Worm (Caenorhabditis elegans) whole organism, late embryonic: Measurements from ENCODE around the gene Y45G5AM.5.

Experiments
- C08G9.2 ChIP-seq: sonication (generic microtip); optimal IDR thresholded peaks from 2 replicates; lab custom pipeline; 2016; ENCODE audit warnings: mild to moderate bottlenecking, missing genetic modification characterization, moderate library complexity, missing compliant biosample characterization
- C38D4.7 ChIP-seq: fragments of 200-800 bp; sonication (Bioruptor generic); optimal IDR thresholded peaks from 2 replicates; lab custom pipeline; 2018; ENCODE audit warnings: mild to moderate bottlenecking, missing genetic modification characterization, moderate library complexity, missing compliant biosample characterization
- K09A11.1 ChIP-seq: sonication (generic microtip); optimal IDR thresholded peaks from 2 replicates; lab custom pipeline; 2017; ENCODE audit warnings: antibody characterized with exemption, mild to moderate bottlenecking, missing genetic modification characterization, missing compliant biosample characterization; ENCODE audit not compliant: insufficient read depth
- Y22D7AL.16 ChIP-seq: sonication (generic microtip); optimal IDR thresholded peaks from 2 replicates; lab custom pipeline; 2016; ENCODE audit warnings: missing genetic modification characterization, missing compliant biosample characterization
- ama-1 ChIP-seq: fragments of 150-350 bp; optimal IDR thresholded peaks from 2 replicates; lab custom pipeline; 2014
- ceh-19 ChIP-seq: fragments of 200-800 bp; sonication (Bioruptor generic); optimal IDR thresholded peaks from 2 replicates; lab custom pipeline; 2018; ENCODE audit warnings: mild to moderate bottlenecking, missing genetic modification characterization, missing compliant biosample characterization
- ceh-30 ChIP-seq: fragments of 150-350 bp; optimal IDR thresholded peaks from 2 replicates; lab custom pipeline; 2014; ENCODE audit warnings: missing biosample characterization, missing genetic modification characterization
- ceh-34 ChIP-seq: sonication (generic microtip); optimal IDR thresholded peaks from 2 replicates; lab custom pipeline; 2016; ENCODE audit warnings: mild to moderate bottlenecking, missing genetic modification characterization, missing compliant biosample characterization
- ceh-45 ChIP-seq: fragments of 200-800 bp; sonication (Bioruptor generic); IDR thresholded peaks from 2 replicates; pipeline ENCODE4 v1.3.6; 2022; ENCODE audit warnings: missing genetic modification reagents, missing genetic modification characterization, missing compliant biosample characterization
- ceh-9 ChIP-seq: sonication (generic microtip); optimal IDR thresholded peaks from 2 replicates; lab custom pipeline; 2016; ENCODE audit warnings: mild to moderate bottlenecking, missing genetic modification characterization, inconsistent platforms, missing compliant biosample characterization
- che-1 ChIP-seq: sonication (generic microtip); optimal IDR thresholded peaks from 2 replicates; lab custom pipeline; 2016; ENCODE audit warnings: mild to moderate bottlenecking, missing genetic modification characterization, missing compliant biosample characterization
- dve-1 ChIP-seq: sonication (generic microtip); optimal IDR thresholded peaks from 2 replicates; lab custom pipeline; 2017; ENCODE audit warnings: antibody characterized with exemption, mild to moderate bottlenecking, missing genetic modification characterization, missing compliant biosample characterization
- elt-2 ChIP-seq: sonication (generic microtip); optimal IDR thresholded peaks from 2 replicates; lab custom pipeline; 2016; ENCODE audit warnings: missing genetic modification reagents, missing genetic modification characterization, missing compliant biosample characterization
- ets-4 ChIP-seq: sonication (generic microtip); optimal IDR thresholded peaks from 2 replicates; lab custom pipeline; 2016; ENCODE audit warnings: missing genetic modification characterization, missing compliant biosample characterization
- eyg-1 ChIP-seq: sonication (generic microtip); optimal IDR thresholded peaks from 2 replicates; lab custom pipeline; 2016; ENCODE audit warnings: missing genotype, missing genetic modification characterization, missing compliant biosample characterization
- fax-1 ChIP-seq: sonication (generic microtip); optimal IDR thresholded peaks from 2 replicates; lab custom pipeline; 2016; ENCODE audit warnings: missing genotype, missing genetic modification characterization, missing compliant biosample characterization
- fkh-10 ChIP-seq: fragments of 150-350 bp; optimal IDR thresholded peaks from 2 replicates; lab custom pipeline; 2014; ENCODE audit warnings: missing biosample characterization, missing genetic modification reagents, missing genetic modification characterization
- hlh-15 ChIP-seq: sonication (generic microtip); optimal IDR thresholded peaks from 2 replicates; lab custom pipeline; 2016; ENCODE audit warnings: missing genetic modification characterization, missing compliant biosample characterization
- hlh-30 ChIP-seq: sonication (generic microtip); optimal IDR thresholded peaks from 2 replicates; lab custom pipeline; 2017; ENCODE audit warnings: antibody characterized with exemption, missing genetic modification characterization, missing compliant biosample characterization; ENCODE audit not compliant: insufficient read depth
- lim-6 ChIP-seq: sonication (generic microtip); optimal IDR thresholded peaks from 2 replicates; lab custom pipeline; 2016; ENCODE audit warnings: missing genetic modification characterization, missing compliant biosample characterization
- madf-2 ChIP-seq: sonication (generic microtip); optimal IDR thresholded peaks from 2 replicates; lab custom pipeline; 2017; ENCODE audit warnings: missing genetic modification characterization, missing compliant biosample characterization
- nhr-11 ChIP-seq: fragments of 150-350 bp; optimal IDR thresholded peaks from 2 replicates; lab custom pipeline; 2014; ENCODE audit warnings: missing biosample characterization, missing genetic modification characterization
- nhr-232 ChIP-seq: sonication (generic microtip); optimal IDR thresholded peaks from 2 replicates; lab custom pipeline; 2016; ENCODE audit warnings: missing genetic modification characterization, missing compliant biosample characterization
- npax-4 ChIP-seq: sonication (generic microtip); optimal IDR thresholded peaks from 2 replicates; lab custom pipeline; 2016; ENCODE audit warnings: missing genetic modification characterization, missing compliant biosample characterization
- odd-2 ChIP-seq: sonication (generic microtip); optimal IDR thresholded peaks from 2 replicates; lab custom pipeline; 2017; ENCODE audit warnings: antibody characterized with exemption, mild to moderate bottlenecking, missing genetic modification characterization, missing compliant biosample characterization
- pag-3 ChIP-seq: sonication (generic microtip); optimal IDR thresholded peaks from 2 replicates; lab custom pipeline; 2016; ENCODE audit warnings: missing compliant biosample characterization, missing genetic modification characterization, borderline replicate concordance
- pat-9 ChIP-seq: fragments of 200-800 bp; sonication (Bioruptor generic); optimal IDR thresholded peaks from 2 replicates; lab custom pipeline; 2018; ENCODE audit warnings: mild to moderate bottlenecking, missing genetic modification characterization, moderate library complexity, missing compliant biosample characterization
- pax-1 ChIP-seq: fragments of 150-350 bp; optimal IDR thresholded peaks from 2 replicates; lab custom pipeline; 2014; ENCODE audit warnings: missing biosample characterization, missing genetic modification characterization
- pros-1 ChIP-seq: fragments of 150-350 bp; optimal IDR thresholded peaks from 2 replicates; lab custom pipeline; 2014; ENCODE audit warnings: missing biosample characterization, missing genetic modification reagents, missing genetic modification characterization
- ref-2 ChIP-seq: sonication (generic microtip); optimal IDR thresholded peaks from 2 replicates; lab custom pipeline; 2016; ENCODE audit warnings: missing genetic modification characterization, missing compliant biosample characterization
- sdc-2 ChIP-seq: sonication (generic microtip); optimal IDR thresholded peaks from 2 replicates; lab custom pipeline; 2016; ENCODE audit warnings: missing genotype, missing genetic modification characterization, missing compliant biosample characterization
- tbx-7 ChIP-seq: sonication (generic microtip); optimal IDR thresholded peaks from 2 replicates; lab custom pipeline; 2016; ENCODE audit warnings: missing genotype, missing genetic modification characterization, missing compliant biosample characterization
- unc-42 ChIP-seq: sonication (generic microtip); optimal IDR thresholded peaks from 2 replicates; lab custom pipeline; 2016; ENCODE audit warnings: missing genotype, missing genetic modification characterization, missing compliant biosample characterization
- unc-86 ChIP-seq: sonication (generic microtip); optimal IDR thresholded peaks from 2 replicates; lab custom pipeline; 2016; ENCODE audit warnings: missing genetic modification characterization, missing compliant biosample characterization
- ztf-16 ChIP-seq: sonication (generic microtip); optimal IDR thresholded peaks from 2 replicates; lab custom pipeline; 2017; ENCODE audit warnings: missing genetic modification characterization, missing compliant biosample characterization

Gene Y45G5AM.5

ce11 chrV:4182546-4182945, 22.4 kb downstream of the Y45G5AM.5 start:
- TF ChIP-seq ztf-16 (no peak), ets-4 (tag; lab: Kevin White, UChicago) (no peak), ceh-45 (no peak), ceh-9 (tag; lab: Kevin White, UChicago) (no peak), ceh-34 (tag; lab: Kevin White, UChicago) (no peak), tbx-7 (no peak)

- no peak for TF ChIP-seq ceh-19 (GFP tag; lab: Kevin White, UChicago)
- peak; percentile 60 for TF ChIP-seq elt-2 (tag; lab: Kevin White, UChicago)
- TF ChIP-seq, all 69 proteins: peak for 1
Measured at ce11 chrV:4185885-4186284, 25.7 kb downstream of the Y45G5AM.5 start.

ce11 chrV:4186453-4187143, 26.4 kb downstream of the Y45G5AM.5 start:
- TF ChIP-seq pat-9 (tag; lab: Kevin White, UChicago) (no peak), elt-2 (tag; lab: Kevin White, UChicago) (peak; percentile 6), madf-2 (no peak)

- TF ChIP-seq hlh-30 (tag; lab: Kevin White, UChicago) (peak; percentile 22), Y22D7AL.16 (tag; lab: Kevin White, UChicago) (no peak)
Measured at ce11 chrV:4187144-4187485, 26.9 kb downstream of the Y45G5AM.5 start, which contains the start of gene nhr-114. nhr-114 (plus strand) TSS chrV:4187202.

ce11 chrV:4189618-4190017, 29.4 kb downstream of the Y45G5AM.5 start:
- TF ChIP-seq hlh-15 (tag; lab: Kevin White, UChicago) (no peak), C08G9.2 (no peak), unc-86 (tag; lab: Kevin White, UChicago) (no peak), npax-4 (tag; lab: Kevin White, UChicago) (no peak), sdc-2 (tag; lab: Kevin White, UChicago) (no peak), pros-1 (tag; lab: Kevin White, UChicago) (no peak), pax-1 (tag; lab: Kevin White, UChicago) (no peak), ceh-30 (tag; lab: Kevin White, UChicago) (no peak), C38D4.7 (GFP tag; lab: Kevin White, UChicago) (no peak)

- no peak for TF ChIP-seq che-1 (tag; lab: Kevin White, UChicago)
- TF ChIP-seq nhr-232: no peak
- no peak for TF ChIP-seq ref-2 (tag; lab: Kevin White, UChicago)
- no peak for TF ChIP-seq hlh-30 (tag; lab: Kevin White, UChicago)
- no peak for TF ChIP-seq lim-6 (tag; lab: Kevin White, UChicago)
- TF ChIP-seq unc-42 (tag; lab: Kevin White, UChicago): no peak
- TF ChIP-seq fkh-10 (GFP tag; lab: Kevin White, UChicago): no peak
- TF ChIP-seq ama-1 (lab: Kevin White, UChicago): no peak
- no peak for TF ChIP-seq odd-2 (tag; lab: Kevin White, UChicago)
- no peak for TF ChIP-seq K09A11.1 (tag; lab: Kevin White, UChicago)
- TF ChIP-seq tbx-7: no peak
- TF ChIP-seq ceh-30 (tag; lab: Kevin White, UChicago): no peak
- no peak for TF ChIP-seq eyg-1
- TF ChIP-seq ceh-34 (tag; lab: Kevin White, UChicago): no peak
- TF ChIP-seq dve-1 (tag; lab: Kevin White, UChicago): no peak
- TF ChIP-seq pros-1 (tag; lab: Kevin White, UChicago): no peak
- TF ChIP-seq nhr-11 (tag; lab: Kevin White, UChicago): no peak
- TF ChIP-seq pag-3: no peak
- TF ChIP-seq fax-1: no peak
Measured at ce11 chrV:4190232-4190631, 30.0 kb downstream of the Y45G5AM.5 start.
